Worm (Caenorhabditis elegans): ENCODE data around the gene nop-1.

The nop-1 gene

ce11 chrIII:5953041-5953912 lies 5.2 kb upstream of the nop-1 start (continued):
- TF ChIP-seq somi-1 (GFP tag; optimal IDR thresholded peaks at IDR 0.05) (peak; percentile 11), attf-5 (GFP tag; optimal IDR thresholded peaks at IDR 0.05) (no peak), nfya-2 (GFP tag; IDR thresholded peaks at IDR 0.05) (0 out of 2 replicates have a peak, but pooled peaks have one; percentile 1), ztf-18 (tag; optimal IDR thresholded peaks at IDR 0.05) (no peak), madf-3 (GFP tag; IDR thresholded peaks at IDR 0.05) (0 out of 2 replicates have a peak, but pooled peaks have one; percentile 30), tlf-1 (GFP tag; optimal IDR thresholded peaks at IDR 0.05) (peak; percentile 43), lin-35 (GFP tag; optimal IDR thresholded peaks at IDR 0.05) (peak in 1 of 3 experiments; percentile 52), Y95B8A.8 (GFP tag; IDR thresholded peaks at IDR 0.05) (no peak), athp-1 (tag; optimal IDR thresholded peaks at IDR 0.05) (peak; percentile 31), nhr-80 (tag; optimal IDR thresholded peaks at IDR 0.05) (no peak), attf-3 (GFP tag; conservative IDR thresholded peaks at IDR 0.05) (no peak), ceh-27 (GFP tag; optimal IDR thresholded peaks at IDR 0.05) (no peak), snpc-4 (GFP tag; optimal IDR thresholded peaks at IDR 0.05) (peak; percentile 36), snpc-4 (tag; optimal IDR thresholded peaks at IDR 0.05) (no peak), Y53G8AR.9 (GFP tag; conservative IDR thresholded peaks at IDR 0.05) (peak; percentile 63), die-1 (tag; optimal IDR thresholded peaks at IDR 0.05) (no peak), hlh-12 (tag; optimal IDR thresholded peaks at IDR 0.05) (no peak), ceh-100 (GFP tag; IDR thresholded peaks at IDR 0.05) (no peak), tbp1 (GFP tag; optimal IDR thresholded peaks at IDR 0.05) (no peak), C06A6.2 (GFP tag; conservative IDR thresholded peaks at IDR 0.05) (no peak), ceh-91 (GFP tag; IDR thresholded peaks at IDR 0.05) (no peak), zfh-2 (GFP tag; conservative IDR thresholded peaks at IDR 0.05) (no peak), cebp-1 (GFP tag; IDR thresholded peaks at IDR 0.05) (no peak), cebp-1 (tag; optimal IDR thresholded peaks at IDR 0.05) (peak; percentile 35), egrh-3 (GFP tag; IDR thresholded peaks at IDR 0.05) (no peak), rpc-1 (optimal IDR thresholded peaks at IDR 0.05) (no peak), rpc-1 (tag; optimal IDR thresholded peaks at IDR 0.05) (no peak), F39B2.1 (GFP tag; IDR thresholded peaks at IDR 0.05) (no peak), mcd-1 (GFP tag; IDR thresholded peaks at IDR 0.05) (no peak; the same call in 1 of the 2 replicates), ZK185.1 (tag; optimal IDR thresholded peaks at IDR 0.05; ENCODE audit: poor library complexity, severe bottlenecking) (peak; percentile 23), nhr-90 (tag; optimal IDR thresholded peaks at IDR 0.05) (no peak), F22D6.2 (tag; optimal IDR thresholded peaks at IDR 0.05) (no peak), unc-130 (GFP tag; optimal IDR thresholded peaks at IDR 0.05) (no peak), ccch-3 (GFP tag; optimal IDR thresholded peaks at IDR 0.05) (no peak), ztf-3 (GFP tag; optimal IDR thresholded peaks at IDR 0.05) (no peak), dpff-1 (tag; optimal IDR thresholded peaks at IDR 0.05) (no peak), hmg-1.2 (GFP tag; IDR thresholded peaks at IDR 0.05) (no peak), F52B5.7 (tag; optimal IDR thresholded peaks at IDR 0.05) (no peak), sea-2 (GFP tag; IDR thresholded peaks at IDR 0.05) (no peak), B0261.1 (tag; optimal IDR thresholded peaks at IDR 0.05) (no peak), ceh-58 (GFP tag; IDR thresholded peaks at IDR 0.05) (0 out of 2 replicates have a peak, but pooled peaks have one; percentile 62), madf-10 (tag; optimal IDR thresholded peaks at IDR 0.05) (peak; percentile 2), hrde-1 (tag; optimal IDR thresholded peaks at IDR 0.05; ENCODE audit: borderline replicate concordance) (peak; percentile 88), bed-2 (GFP tag; IDR thresholded peaks at IDR 0.05) (no peak), F57A8.1 (GFP tag; optimal IDR thresholded peaks at IDR 0.05) (no peak), T26A5.8 (tag; optimal IDR thresholded peaks at IDR 0.05) (no peak), dox-1 (GFP tag; IDR thresholded peaks at IDR 0.05) (peak; percentile 35; the same call in 1 of the 2 replicates), him-1 (tag; optimal IDR thresholded peaks at IDR 0.05) (peak; percentile 76)

Data from whole organism, young adult.